Fruit fly (Drosophila melanogaster): ENCODE data around the gene Elys.
A peak's percentile ranks its signal among the peaks of the same experiment; 100 is the strongest.

Elys gene

DNA sequence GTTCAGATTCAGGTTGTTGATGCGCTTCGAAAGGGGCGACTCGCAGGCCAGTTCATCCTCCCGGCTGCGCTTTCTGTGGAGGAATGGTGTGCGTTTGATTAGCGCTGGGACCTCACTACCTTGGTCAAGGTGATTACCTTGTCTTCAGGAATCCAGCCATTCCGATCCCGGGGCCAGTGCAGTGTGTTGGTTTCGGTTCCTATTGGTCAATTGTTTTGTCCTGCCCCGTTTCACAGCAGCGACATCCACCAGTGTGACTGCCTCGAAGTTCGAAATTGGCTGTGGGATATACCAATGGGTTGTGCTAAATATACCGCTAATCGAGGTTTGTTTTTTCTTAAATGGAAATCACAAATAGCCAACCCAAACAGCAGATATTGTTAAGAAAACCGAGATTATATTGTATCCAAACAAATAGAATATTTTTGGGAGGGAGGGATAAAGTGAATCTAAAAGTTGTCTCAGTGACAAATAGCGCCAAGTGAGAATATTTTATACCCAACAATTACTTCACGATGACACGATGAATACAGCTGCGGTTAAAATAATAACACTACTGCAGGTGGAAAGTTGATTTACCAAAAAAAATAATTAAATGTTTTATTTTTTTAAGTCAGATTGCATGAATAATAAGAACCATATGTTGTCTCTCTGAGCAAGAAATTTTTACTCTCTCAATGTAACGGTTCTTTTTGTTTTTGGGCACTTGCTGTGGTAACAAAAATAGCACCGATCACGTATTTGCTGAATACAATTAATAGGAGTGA lies 42.9 kb downstream of the Elys start, which contains the start of gene CG14229 (continued):
- TF ChIP-seq Ada2b (GFP tag; IDR thresholded peaks at IDR 0.05) (peak; percentile 42; the same call in 1 of the 2 replicates), cad (GFP tag; optimal IDR thresholded peaks at IDR 0.05) (no peak), br (optimal IDR thresholded peaks at IDR 0.05) (no peak), bsh (GFP tag; optimal IDR thresholded peaks at IDR 0.05) (peak in 1 of 2 experiments; percentile 11), run (tag; optimal IDR thresholded peaks at IDR 0.05) (no peak), odd (GFP tag; optimal IDR thresholded peaks at IDR 0.05) (no peak), bbx (GFP tag; IDR thresholded peaks at IDR 0.05; ENCODE audit: partially characterized antibody) (no peak), CG8281 (tag; optimal IDR thresholded peaks at IDR 0.05) (no peak), Ssrp (tag; optimal IDR thresholded peaks at IDR 0.05) (no peak), Side (GFP tag; optimal IDR thresholded peaks at IDR 0.05) (no peak), MESR4 (GFP tag; optimal IDR thresholded peaks at IDR 0.05) (peak; percentile 30), Gsc (GFP tag; IDR thresholded peaks at IDR 0.05) (no peak), CG3407 (GFP tag; optimal IDR thresholded peaks at IDR 0.05) (no peak), CG11560 (tag; IDR thresholded peaks at IDR 0.05) (no peak), esg (GFP tag; conservative IDR thresholded peaks at IDR 0.05) (no peak), Drgx (GFP tag; IDR thresholded peaks at IDR 0.05) (peak; percentile 29; the same call in 1 of the 2 replicates), H2.0 (GFP tag; IDR thresholded peaks at IDR 0.05) (no peak), gsb-n (tag; optimal IDR thresholded peaks at IDR 0.05) (no peak), CG2678 (tag; optimal IDR thresholded peaks at IDR 0.05) (peak; percentile 7), fd64A (GFP tag; optimal IDR thresholded peaks at IDR 0.05) (no peak), gt (GFP tag; IDR thresholded peaks at IDR 0.05) (no peak), Bgb (GFP tag; IDR thresholded peaks at IDR 0.05; ENCODE audit: partially characterized antibody) (no peak), CG6813 (GFP tag; optimal IDR thresholded peaks at IDR 0.05) (no peak), CG15514 (GFP tag; optimal IDR thresholded peaks at IDR 0.05) (no peak), pb (GFP tag; optimal IDR thresholded peaks at IDR 0.05) (no peak), yki (optimal IDR thresholded peaks at IDR 0.05) (no peak), CG7745 (tag; optimal IDR thresholded peaks at IDR 0.05) (no peak), sc (optimal IDR thresholded peaks at IDR 0.05) (no peak), sc (GFP tag; optimal IDR thresholded peaks at IDR 0.05) (no peak), Oli (tag; optimal IDR thresholded peaks at IDR 0.05) (no peak), CG32772 (GFP tag; IDR thresholded peaks at IDR 0.05) (0 out of 2 replicates have a peak, but pooled peaks have one; percentile 17), CG16863 (GFP tag; optimal IDR thresholded peaks at IDR 0.05) (no peak), CG14050 (GFP tag; IDR thresholded peaks at IDR 0.05) (peak; percentile 13; the same call in 1 of the 3 replicates), NK7.1 (GFP tag; optimal IDR thresholded peaks at IDR 0.05) (no peak), Dref (GFP tag; IDR thresholded peaks at IDR 0.05) (0 out of 2 replicates have a peak, but pooled peaks have one; percentile 15), CG13296 (GFP tag; optimal IDR thresholded peaks at IDR 0.05) (no peak), CrebB (tag; optimal IDR thresholded peaks at IDR 0.05) (no peak), CG10274 (GFP tag; optimal IDR thresholded peaks at IDR 0.05) (no peak), onecut (GFP tag; IDR thresholded peaks at IDR 0.05) (no peak), Hr78 (GFP tag; optimal IDR thresholded peaks at IDR 0.05) (no peak), CG10431 (GFP tag; optimal IDR thresholded peaks at IDR 0.05) (no peak), CG4404 (GFP tag; IDR thresholded peaks at IDR 0.05) (no peak), CG12942 (GFP tag; optimal IDR thresholded peaks at IDR 0.05) (no peak), CG4707 (GFP tag; optimal IDR thresholded peaks at IDR 0.05) (no peak), gfzf (GFP tag; optimal IDR thresholded peaks at IDR 0.05) (peak; percentile 69), unc-4 (GFP tag; IDR thresholded peaks at IDR 0.05; ENCODE audit: partially characterized antibody) (no peak), B-H1 (GFP tag; IDR thresholded peaks at IDR 0.05) (no peak)

All from whole organism, embryonic.